Worm (Caenorhabditis elegans) whole organism, young adult: ENCODE results near the gene B0244.16.

ENCODE experiments used
- C06A6.2 ChIP-seq: fragments of 200-800 bp; sonication (Bioruptor generic); conservative IDR thresholded peaks from 2 replicates; pipeline ENCODE4 v1.3.6; 2022; ENCODE audit warnings: missing genetic modification characterization, missing compliant biosample characterization
- C17E4.6 ChIP-seq: fragments of 200-800 bp; sonication (Bioruptor generic); IDR thresholded peaks from 2 replicates; pipeline ENCODE4 v1.3.6; 2022; ENCODE audit warnings: missing genetic modification reagents, missing genetic modification characterization, missing compliant biosample characterization
- F23B12.7 ChIP-seq: sonication (generic microtip); optimal IDR thresholded peaks from 2 replicates; lab custom pipeline; 2017; ENCODE audit warnings: missing genetic modification characterization, mild to moderate bottlenecking, missing compliant biosample characterization, antibody characterized with exemption, moderate library complexity; ENCODE audit not compliant: insufficient read depth
- F52B5.7 ChIP-seq: sonication (generic microtip); optimal IDR thresholded peaks from 2 replicates; lab custom pipeline; 2016; ENCODE audit warnings: mild to moderate bottlenecking, missing genetic modification characterization, missing compliant biosample characterization
- K12H6.12 ChIP-seq: fragments of 200-800 bp; sonication (Bioruptor generic); optimal IDR thresholded peaks from 2 replicates; lab custom pipeline; 2018; ENCODE audit warnings: mild to moderate bottlenecking, missing genetic modification characterization, missing compliant biosample characterization
- Y67H2A.10 ChIP-seq: fragments of 200-800 bp; sonication (Bioruptor generic); conservative IDR thresholded peaks from 2 replicates; pipeline ENCODE4 v1.3.6; 2022; ENCODE audit warnings: missing genetic modification reagents, missing genetic modification characterization, missing compliant biosample characterization
- Y79H2A.3 ChIP-seq: fragments of 200-800 bp; sonication (Bioruptor generic); conservative IDR thresholded peaks from 2 replicates; pipeline ENCODE4 v1.3.6; 2022; ENCODE audit warnings: missing genetic modification reagents, missing genetic modification characterization, missing compliant biosample characterization
- aptf-2 ChIP-seq: fragments of 200-800 bp; sonication (Bioruptor generic); conservative IDR thresholded peaks from 2 replicates; pipeline ENCODE4 v1.3.6; 2022; ENCODE audit warnings: missing genetic modification reagents, missing genetic modification characterization, missing compliant biosample characterization
- attf-3 ChIP-seq: fragments of 200-800 bp; sonication (Bioruptor generic); conservative IDR thresholded peaks from 2 replicates; pipeline ENCODE4 v1.3.6; 2022; ENCODE audit warnings: missing genetic modification reagents, missing genetic modification characterization, missing compliant biosample characterization
- attf-5 ChIP-seq: fragments of 200-800 bp; sonication (Bioruptor generic); optimal IDR thresholded peaks from 2 replicates; lab custom pipeline; 2018; ENCODE audit warnings: mild to moderate bottlenecking, missing genetic modification characterization, missing compliant biosample characterization
- ceh-100 ChIP-seq: fragments of 200-800 bp; sonication (Bioruptor generic); IDR thresholded peaks from 2 replicates; pipeline ENCODE4 v1.3.6; 2022; ENCODE audit warnings: missing genetic modification reagents, missing genetic modification characterization, missing compliant biosample characterization
- die-1 ChIP-seq: sonication (generic microtip); optimal IDR thresholded peaks from 2 replicates; lab custom pipeline; 2016; ENCODE audit warnings: missing genotype, mild to moderate bottlenecking, missing genetic modification characterization, missing compliant biosample characterization
- efl-1 ChIP-seq: fragments of 150-350 bp; optimal IDR thresholded peaks from 2 replicates; lab custom pipeline; 2014; ENCODE audit warnings: missing biosample characterization, missing genetic modification reagents, missing genetic modification characterization
- egl-44 ChIP-seq: fragments of 200-800 bp; sonication (Bioruptor generic); IDR thresholded peaks from 2 replicates; pipeline ENCODE4 v1.3.6; 2022; ENCODE audit warnings: missing genetic modification reagents, missing genetic modification characterization, missing compliant biosample characterization
- ets-4 ChIP-seq: fragments of 200-800 bp; sonication (Bioruptor generic); optimal IDR thresholded peaks from 2 replicates; lab custom pipeline; 2018; ENCODE audit warnings: mild to moderate bottlenecking, missing genetic modification characterization, missing compliant biosample characterization
- hmg-20 ChIP-seq: fragments of 200-800 bp; sonication (Bioruptor generic); IDR thresholded peaks from 2 replicates; pipeline ENCODE4 v1.3.6; 2022; ENCODE audit warnings: missing genetic modification reagents, missing genetic modification characterization, missing compliant biosample characterization
- hsf-1 ChIP-seq: fragments of 200-800 bp; sonication (Bioruptor generic); IDR thresholded peaks from 2 replicates; pipeline ENCODE4 v1.3.6; 2022; ENCODE audit warnings: missing genetic modification reagents, missing genetic modification characterization, missing compliant biosample characterization
- lag-1 ChIP-seq: fragments of 200-800 bp; sonication (Bioruptor generic); IDR thresholded peaks from 2 replicates; pipeline ENCODE4 v1.3.6; 2022; ENCODE audit warnings: missing genetic modification reagents, missing genetic modification characterization, missing compliant biosample characterization
- lsy-27 ChIP-seq: sonication (generic microtip); optimal IDR thresholded peaks from 2 replicates; lab custom pipeline; 2017; ENCODE audit warnings: missing genetic modification characterization, mild to moderate bottlenecking, missing compliant biosample characterization, antibody characterized with exemption, missing genotype, borderline replicate concordance; ENCODE audit not compliant: insufficient read depth
- madf-3 ChIP-seq: fragments of 200-800 bp; sonication (Bioruptor generic); IDR thresholded peaks from 2 replicates; pipeline ENCODE4 v1.3.6; 2022; ENCODE audit warnings: missing genetic modification reagents, missing genetic modification characterization, missing compliant biosample characterization
- madf-6 ChIP-seq: fragments of 200-800 bp; sonication (Bioruptor generic); IDR thresholded peaks from 2 replicates; pipeline ENCODE4 v1.3.6; 2022; ENCODE audit warnings: missing genetic modification reagents, missing genetic modification characterization, missing compliant biosample characterization
- mel-28 ChIP-seq: sonication (generic microtip); optimal IDR thresholded peaks from 2 replicates; lab custom pipeline; 2016; ENCODE audit warnings: borderline replicate concordance, mild to moderate bottlenecking, missing genetic modification characterization, missing compliant biosample characterization
- nfyb-1 ChIP-seq: fragments of 200-800 bp; sonication (Bioruptor generic); IDR thresholded peaks from 2 replicates; pipeline ENCODE4 v1.3.6; 2022; ENCODE audit warnings: missing genetic modification reagents, missing genetic modification characterization, missing compliant biosample characterization
- nhr-179 ChIP-seq: sonication (generic microtip); optimal IDR thresholded peaks from 2 replicates; lab custom pipeline; 2016; ENCODE audit warnings: mild to moderate bottlenecking, missing genetic modification characterization, missing compliant biosample characterization
- nhr-80 ChIP-seq: sonication (generic microtip); optimal IDR thresholded peaks from 2 replicates; lab custom pipeline; 2016; ENCODE audit warnings: missing genetic modification characterization, missing compliant biosample characterization
- pbrm-1 ChIP-seq: fragments of 200-800 bp; sonication (Bioruptor generic); IDR thresholded peaks from 2 replicates; pipeline ENCODE4 v1.3.6; 2022; ENCODE audit warnings: missing genetic modification reagents, missing genetic modification characterization, missing compliant biosample characterization
- sdz-38 ChIP-seq: sonication (generic microtip); optimal IDR thresholded peaks from 2 replicates; lab custom pipeline; 2016; ENCODE audit warnings: missing genotype, missing genetic modification characterization, missing compliant biosample characterization
- snpc-4 ChIP-seq, 5 experiments: fragments of 150-350 bp in 1 of 5; sonication (generic microtip) in 4 of 5; optimal IDR thresholded peaks; 2 replicates each; lab custom pipeline; 2014 to 2018; ENCODE audit warnings: missing genetic modification characterization in 5 of 5, missing biosample characterization in 3 of 5, antibody characterized with exemption in 2 of 5, mild to moderate bottlenecking in 2 of 5, missing compliant biosample characterization in 2 of 5, missing genotype in 2 of 5, moderate library complexity in 2 of 5, missing genetic modification reagents in 1 of 5
- sptf-2 ChIP-seq: fragments of 200-800 bp; sonication (Bioruptor generic); optimal IDR thresholded peaks from 2 replicates; lab custom pipeline; 2018; ENCODE audit warnings: mild to moderate bottlenecking, missing genetic modification characterization, missing compliant biosample characterization
- xnd-1 ChIP-seq: sonication (generic microtip); optimal IDR thresholded peaks from 2 replicates; lab custom pipeline; 2016; ENCODE audit warnings: missing genotype, missing genetic modification reagents, missing genetic modification characterization, missing compliant biosample characterization
- ztf-18 ChIP-seq: sonication (generic microtip); optimal IDR thresholded peaks from 2 replicates; lab custom pipeline; 2016; ENCODE audit warnings: missing genotype, mild to moderate bottlenecking, missing genetic modification characterization, missing compliant biosample characterization
- ztf-25 ChIP-seq: fragments of 200-800 bp; sonication (Bioruptor generic); IDR thresholded peaks from 2 replicates; pipeline ENCODE4 v1.3.6; 2022; ENCODE audit warnings: missing genetic modification reagents, missing genetic modification characterization, missing compliant biosample characterization

B0244.16 gene

DNA sequence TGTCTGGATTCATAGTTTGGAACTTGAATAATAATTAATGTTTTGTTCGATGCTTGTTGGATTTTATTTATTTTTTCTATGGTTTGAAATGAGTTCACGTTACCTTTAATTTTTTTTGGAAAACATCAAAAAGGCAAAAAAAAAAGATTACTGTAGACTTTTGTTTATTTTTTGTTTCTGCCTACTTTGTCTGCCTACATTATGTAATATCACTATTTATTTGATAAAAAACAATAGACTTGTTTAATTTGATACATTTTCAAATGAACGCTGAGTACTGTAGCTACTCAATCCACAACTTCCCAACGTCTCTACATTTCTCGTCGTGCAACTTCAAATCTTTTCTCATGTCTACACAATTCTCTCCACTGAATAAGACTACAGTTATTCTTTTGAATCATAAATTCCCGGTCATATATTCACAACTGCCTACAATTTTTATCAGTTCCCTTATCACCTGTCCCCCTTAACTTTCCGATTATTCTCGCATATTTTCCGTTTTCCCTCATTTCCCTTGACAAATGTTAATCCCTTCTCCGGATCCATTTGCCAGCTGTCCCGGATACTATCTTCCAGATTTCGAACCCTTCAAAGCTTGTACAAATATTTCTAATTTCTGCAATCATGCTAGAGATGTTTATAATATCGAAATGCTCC is 9.7 kb upstream of the B0244.16 start, which contains the start of the genes B0244.9 and B0244.7:
Gene B0244.9 (minus strand): TSS at position 51 of the 657 bp plus-strand sequence.
Gene B0244.7 (plus strand): TSS at position 522 of the 657 bp plus-strand sequence.
- no peak for TF ChIP-seq F52B5.7
- no peak for TF ChIP-seq hmg-20 (GFP tag; lab: Robert Waterston, UW)
- TF ChIP-seq nhr-179: no peak
- peak; percentile 16 for TF ChIP-seq nhr-80 (tag; lab: Kevin White, UChicago)
- TF ChIP-seq, all 124 proteins: peak for 1

DNA sequence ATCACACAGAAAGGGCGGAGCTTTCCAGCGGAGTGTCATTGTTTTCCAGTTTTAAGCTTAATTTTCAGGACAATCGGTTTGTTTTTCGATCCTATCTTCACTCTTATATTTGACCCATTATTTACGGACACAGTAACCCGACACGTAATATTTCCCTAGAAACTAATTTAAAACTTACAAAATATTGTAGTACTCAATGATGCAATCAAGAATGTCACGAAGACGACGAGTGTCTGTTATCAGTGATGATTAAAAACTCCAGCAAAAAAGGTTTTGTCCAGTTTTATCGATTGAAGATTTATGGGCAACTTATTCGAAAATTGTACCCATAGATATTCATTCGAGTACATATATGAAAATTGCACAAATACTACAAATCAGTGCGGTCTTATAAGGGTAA is 7.8 kb upstream of the B0244.16 start, which contains the start of gene B0244.17:
Gene B0244.17 (plus strand): TSS at position 301 of the 400 bp plus-strand sequence.
- TF ChIP-seq pbrm-1 (GFP tag; lab: Robert Waterston, UW): no peak
- no peak for TF ChIP-seq C17E4.6 (GFP tag; lab: Robert Waterston, UW)
- TF ChIP-seq nhr-80 (tag; lab: Kevin White, UChicago): peak; percentile 0
- no peak for TF ChIP-seq Y79H2A.3 (GFP tag; lab: Robert Waterston, UW)
- no peak for TF ChIP-seq attf-3 (GFP tag; lab: Robert Waterston, UW)
- no peak for TF ChIP-seq aptf-2 (GFP tag; lab: Robert Waterston, UW)

ce11 chrIII:5734328-5734727 is 6.4 kb upstream of the B0244.16 start:
- TF ChIP-seq lsy-27: no peak
- no peak for TF ChIP-seq ztf-25 (GFP tag; lab: Robert Waterston, UW)
- TF ChIP-seq attf-5 (GFP tag; lab: Kevin White, UChicago): no peak
- TF ChIP-seq K12H6.12 (tag; lab: Kevin White, UChicago): no peak
- no peak for TF ChIP-seq snpc-4 (GFP tag; optimal IDR thresholded peaks at IDR 0.05; lab: Kevin White, UChicago)
- TF ChIP-seq snpc-4 (tag; optimal IDR thresholded peaks at IDR 0.05; lab: Kevin White, UChicago): peak in 2 of 4 experiments; percentile 45 to 66
- no peak for TF ChIP-seq madf-3 (GFP tag; lab: Robert Waterston, UW)
- no peak for TF ChIP-seq madf-6 (GFP tag; lab: Robert Waterston, UW)

ce11 chrIII:5734905-5735304 is 5.9 kb upstream of the B0244.16 start, which contains the start of gene B0244.10:
Gene B0244.10 (plus strand): TSS chrIII:5735158.
- no peak for TF ChIP-seq sdz-38 (tag; lab: Kevin White, UChicago)
- TF ChIP-seq nhr-80 (tag; lab: Kevin White, UChicago): peak; percentile 49

- TF ChIP-seq xnd-1 (tag; lab: Kevin White, UChicago): no peak
These were observed 3.1 kb upstream of the B0244.16 start, which contains the start of gene B0244.6 for ce11 chrIII:5737708-5738107. Gene B0244.6 (plus strand): TSS chrIII:5738008.

- TF ChIP-seq ztf-18 (no peak), hsf-1 (no peak), F23B12.7 (no peak), ceh-100 (GFP tag; lab: Robert Waterston, UW) (no peak), egl-44 (GFP tag; lab: Robert Waterston, UW) (no peak)
These were observed 2.3 kb downstream of the B0244.16 start, which contains the start of gene B0244.15 for ce11 chrIII:5743084-5743483. Gene B0244.15 (plus strand): TSS chrIII:5743384.

DNA sequence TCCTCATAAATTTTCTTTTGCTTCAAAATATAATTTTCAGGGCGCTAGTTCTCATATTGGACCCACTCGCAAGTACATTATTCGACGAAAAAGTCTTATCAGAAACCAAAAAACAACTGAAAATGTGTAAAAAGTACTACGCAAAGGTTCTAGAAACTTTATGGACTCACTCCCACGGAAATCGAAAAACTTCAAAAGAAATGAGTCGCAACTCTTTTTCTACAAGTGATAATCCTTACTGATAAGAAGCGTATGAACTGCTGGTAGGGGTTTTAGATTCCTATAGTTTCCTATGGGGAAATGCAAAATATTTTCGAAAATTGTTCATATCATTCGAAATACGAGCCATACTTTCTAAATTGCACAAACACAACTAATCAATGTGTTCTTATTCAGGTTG is 3.8 kb downstream of the B0244.16 start, which contains the start of gene B0244.5:
Gene B0244.5 (plus strand): TSS at position 301 of the 400 bp plus-strand sequence.
- TF ChIP-seq F52B5.7 (no peak), ets-4 (GFP tag; lab: Kevin White, UChicago) (no peak), C06A6.2 (GFP tag; lab: Robert Waterston, UW) (no peak), attf-3 (GFP tag; lab: Robert Waterston, UW) (no peak), mel-28 (tag; lab: Kevin White, UChicago) (no peak), die-1 (tag; lab: Kevin White, UChicago) (no peak), nfyb-1 (GFP tag; lab: Robert Waterston, UW) (no peak), lag-1 (GFP tag; lab: Robert Waterston, UW) (no peak), sptf-2 (GFP tag; lab: Kevin White, UChicago) (no peak), efl-1 (GFP tag; lab: Kevin White, UChicago) (no peak), Y67H2A.10 (no peak)
